Fruit fly (Drosophila melanogaster): ENCODE results near the gene CG43342.

CG43342 gene

DNA sequence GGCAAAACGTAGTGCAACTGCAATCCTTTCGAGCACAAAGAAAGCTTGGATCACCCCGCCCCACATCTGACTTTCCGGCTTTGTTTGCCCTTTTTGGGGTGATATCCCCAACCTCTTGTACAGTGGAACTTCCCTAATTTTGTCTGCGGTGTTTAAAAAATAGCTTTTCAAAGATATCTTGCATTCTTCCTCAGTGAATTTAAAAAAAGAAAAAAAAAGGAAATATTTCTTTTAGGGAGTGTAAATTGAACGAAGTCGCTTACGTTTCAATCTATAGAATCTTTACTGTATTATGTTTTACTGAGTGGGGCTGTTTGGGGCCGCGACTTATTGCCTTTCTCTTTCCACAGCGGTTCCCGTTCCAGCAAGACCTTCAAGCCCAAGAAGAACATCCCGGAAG lies 40.5 kb downstream of the CG43342 start:
- TF ChIP-seq usp (GFP tag; optimal IDR thresholded peaks at IDR 0.05) (no peak), CG8478 (optimal IDR thresholded peaks at IDR 0.05) (no peak), pan (optimal IDR thresholded peaks at IDR 0.05) (no peak), Dll (optimal IDR thresholded peaks at IDR 0.05) (no peak), psq (optimal IDR thresholded peaks at IDR 0.05) (no peak)

DNA sequence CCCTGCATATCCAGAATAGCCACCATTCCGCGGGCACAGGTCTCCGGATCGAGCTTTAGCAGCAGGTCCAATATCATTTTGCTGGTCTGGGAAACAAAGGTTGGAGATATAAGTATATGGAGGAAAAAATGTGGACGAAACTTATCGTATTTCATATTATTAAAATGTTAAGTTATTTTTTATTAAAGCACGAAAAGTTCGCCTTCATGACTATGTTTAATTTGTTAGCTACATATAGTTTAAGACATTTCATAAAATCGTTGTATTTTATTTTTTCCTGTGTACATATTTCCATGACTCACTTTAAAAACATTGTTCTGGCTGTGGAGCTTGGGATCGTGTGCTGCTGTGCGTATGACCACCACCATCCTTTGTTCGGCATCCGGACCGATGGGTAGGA lies 42.9 kb downstream of the CG43342 start:
- TF ChIP-seq usp (GFP tag; optimal IDR thresholded peaks at IDR 0.05) = no peak
- TF ChIP-seq CG8478 (optimal IDR thresholded peaks at IDR 0.05) = no peak
- TF ChIP-seq pan (optimal IDR thresholded peaks at IDR 0.05) = no peak
- TF ChIP-seq psq (optimal IDR thresholded peaks at IDR 0.05) = no peak
- no peak for TF ChIP-seq Dll (optimal IDR thresholded peaks at IDR 0.05)

DNA sequence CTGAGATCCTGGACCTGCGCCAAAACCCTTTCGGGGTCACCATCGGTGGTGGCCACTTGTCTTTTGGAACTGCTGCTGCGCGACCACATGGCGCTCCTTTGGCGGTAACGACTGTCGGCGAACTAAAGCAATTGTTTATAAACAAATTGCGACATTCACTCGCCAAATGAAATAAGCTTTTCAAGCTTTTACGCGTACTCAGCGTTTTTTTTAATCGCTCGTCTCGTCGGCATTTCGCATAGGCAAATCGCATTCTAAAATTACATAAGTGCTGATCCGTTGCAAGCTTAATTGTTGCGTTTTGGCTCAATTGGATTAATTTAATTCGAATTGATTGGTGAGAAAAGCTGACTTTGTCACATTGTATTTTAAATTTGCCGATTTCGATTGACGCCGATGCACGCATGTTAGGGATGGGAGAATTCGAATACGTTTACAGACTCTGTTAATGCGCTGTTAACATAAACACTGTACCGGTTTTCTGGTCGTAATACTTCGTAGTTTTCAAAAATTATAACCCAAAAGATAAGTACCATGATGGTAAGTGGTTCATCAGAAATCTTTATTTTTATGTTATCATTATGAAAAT lies 43.6 kb downstream of the CG43342 start, which contains the start of gene pinta:
Gene pinta, minus strand, starts transcription at position 328 of the 589 bp plus-strand sequence.
- TF ChIP-seq pan (optimal IDR thresholded peaks at IDR 0.05) (no peak), CG8478 (optimal IDR thresholded peaks at IDR 0.05) (no peak), usp (GFP tag; optimal IDR thresholded peaks at IDR 0.05) (no peak), psq (optimal IDR thresholded peaks at IDR 0.05) (no peak), EcR (GFP tag; optimal IDR thresholded peaks at IDR 0.05) (no peak), Dll (optimal IDR thresholded peaks at IDR 0.05) (no peak)
